Worm (Caenorhabditis elegans): Measurements from ENCODE around the gene ssp-33.

DNA sequence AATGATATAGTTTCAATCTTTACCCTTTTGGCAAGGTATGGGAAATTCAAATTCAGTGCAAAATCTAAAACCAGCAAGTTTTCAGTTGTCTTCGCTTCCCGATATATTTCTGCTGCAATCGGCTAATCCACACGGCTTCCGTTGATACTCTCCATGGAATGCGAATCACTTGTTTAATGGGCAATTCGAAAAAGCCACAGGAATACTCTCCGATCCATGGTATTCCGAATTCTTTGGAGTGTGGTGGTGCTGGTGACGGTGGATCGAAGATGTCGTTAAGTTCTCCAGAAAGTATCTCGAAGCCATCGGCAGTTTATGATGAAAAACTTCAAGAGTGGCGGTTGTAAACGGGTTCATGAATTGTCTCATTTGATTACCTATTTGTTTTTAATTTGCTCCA is 27.9 kb upstream of the ssp-33 start:
- no peak for TF ChIP-seq med-1 (GFP tag; optimal IDR thresholded peaks at IDR 0.05; ENCODE audit: insufficient read depth)
- TF ChIP-seq flt-1 (GFP tag; IDR thresholded peaks at IDR 0.05): no peak
- no peak for TF ChIP-seq cog-1 (tag; optimal IDR thresholded peaks at IDR 0.05)
- TF ChIP-seq tab-1 (GFP tag; IDR thresholded peaks at IDR 0.05): no peak
- no peak for TF ChIP-seq ztf-29 (GFP tag; IDR thresholded peaks at IDR 0.05)

All from whole organism, midembryonic.